Worm (Caenorhabditis elegans): ENCODE data around the gene C16C8.27.
"Not testable (repeated sequence)": the region's sequence is repeated elsewhere in the genome, so short reads cannot be mapped to it uniquely, and the experiment has no call there.

C16C8.27 gene

DNA sequence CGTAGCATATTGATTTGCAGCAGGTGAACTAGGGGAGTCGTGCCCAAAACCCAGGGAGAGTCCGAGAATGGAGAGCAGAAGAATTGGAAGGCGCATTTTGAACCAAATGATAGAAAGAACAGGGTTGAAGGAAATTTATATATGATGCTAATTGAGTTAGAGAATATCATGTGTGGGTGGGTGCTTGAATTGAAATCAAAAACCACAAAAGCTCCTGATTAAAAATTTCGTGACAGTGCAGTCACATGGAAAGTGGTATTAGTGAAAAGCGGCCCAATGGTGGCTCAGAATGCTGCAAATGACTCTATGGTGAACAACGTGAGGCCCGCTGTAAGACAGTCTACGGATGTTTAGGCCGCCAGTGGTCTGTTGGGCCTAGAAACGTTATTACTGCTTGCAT is 20.1 kb downstream of the C16C8.27 start, which contains the start of gene C16C8.8:
TSS of gene C16C8.8 (minus strand) at position 101 of the 400 bp plus-strand sequence.
- no peak for TF ChIP-seq skn-1 (tag; optimal IDR thresholded peaks at IDR 0.05)
- no peak for TF ChIP-seq jun-1 (tag; optimal IDR thresholded peaks at IDR 0.05)
- no peak for TF ChIP-seq nhr-67 (tag; optimal IDR thresholded peaks at IDR 0.05)
- TF ChIP-seq egl-5 (tag; optimal IDR thresholded peaks at IDR 0.05) = no peak

- TF ChIP-seq lin-39 (tag; optimal IDR thresholded peaks at IDR 0.05) (no peak), pqm-1 (tag; optimal IDR thresholded peaks at IDR 0.05) (no peak), ceh-16 (tag; optimal IDR thresholded peaks at IDR 0.05) (no peak), fkh-10 (GFP tag; optimal IDR thresholded peaks at IDR 0.05) (no peak), ztf-11 (tag; optimal IDR thresholded peaks at IDR 0.05) (no peak), nhr-28 (tag; optimal IDR thresholded peaks at IDR 0.05) (no peak), nhr-12 (tag; optimal IDR thresholded peaks at IDR 0.05) (no peak), ceh-28 (tag; optimal IDR thresholded peaks at IDR 0.05) (no peak), tbx-2 (tag; optimal IDR thresholded peaks at IDR 0.05) (no peak), jun-1 (tag; optimal IDR thresholded peaks at IDR 0.05) (no peak), fos-1 (tag; optimal IDR thresholded peaks at IDR 0.05) (no peak), elt-2 (tag; optimal IDR thresholded peaks at IDR 0.05) (no peak), ceh-9 (tag; optimal IDR thresholded peaks at IDR 0.05) (no peak), eor-1 (tag; optimal IDR thresholded peaks at IDR 0.05) (no peak), mml-1 (tag; optimal IDR thresholded peaks at IDR 0.05) (no peak), nhr-43 (tag; optimal IDR thresholded peaks at IDR 0.05; ENCODE audit: poor library complexity, severe bottlenecking) (no peak), nfya-1 (tag; optimal IDR thresholded peaks at IDR 0.05; ENCODE audit: insufficient read depth) (no peak), sea-2 (GFP tag; optimal IDR thresholded peaks at IDR 0.05) (no peak), egl-27 (tag; optimal IDR thresholded peaks at IDR 0.05) (no peak), nhr-11 (tag; optimal IDR thresholded peaks at IDR 0.05) (no peak)
These were observed 21.6 kb downstream of the C16C8.27 start, which contains the start of gene C16C8.9 for ce11 chrII:3463097-3463496. C16C8.9 (minus strand) TSS chrII:3463197.

ce11 chrII:3464580-3464979 is 23.1 kb downstream of the C16C8.27 start, which contains the start of gene C16C8.10:
C16C8.10 (minus strand) TSS chrII:3464680.
- not testable (repeated sequence) for TF ChIP-seq sea-2 (GFP tag; optimal IDR thresholded peaks at IDR 0.05); ceh-16 (tag; optimal IDR thresholded peaks at IDR 0.05); nhr-28 (tag; optimal IDR thresholded peaks at IDR 0.05)

DNA sequence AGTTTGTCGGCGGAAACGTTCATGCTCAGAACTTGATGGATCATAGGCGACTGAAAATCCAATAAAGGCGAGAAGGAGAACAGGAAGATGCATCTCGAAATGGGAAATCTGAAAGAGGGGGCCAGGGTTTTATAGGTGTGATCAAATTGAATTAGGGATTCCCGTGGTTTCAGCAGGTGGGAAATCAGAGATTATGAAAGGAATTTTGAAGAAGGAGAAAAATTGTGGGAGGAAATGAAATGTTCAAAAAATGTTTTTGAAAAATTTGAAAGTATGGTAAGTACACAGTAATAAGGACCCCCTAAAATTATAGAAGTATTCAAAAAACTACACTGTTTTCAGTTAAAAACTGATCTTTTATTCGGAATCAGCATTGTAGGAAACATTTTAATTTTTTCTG is 29.1 kb downstream of the C16C8.27 start, which contains the start of gene Y49F6B.20:
TSS of gene Y49F6B.20 (minus strand) at position 101 of the 400 bp plus-strand sequence.
- TF ChIP-seq elt-2 (tag; optimal IDR thresholded peaks at IDR 0.05) (no peak), ceh-16 (tag; optimal IDR thresholded peaks at IDR 0.05) (no peak), ztf-4 (tag; optimal IDR thresholded peaks at IDR 0.05) (no peak), R02D3.7 (tag; optimal IDR thresholded peaks at IDR 0.05) (no peak), elt-1 (tag; optimal IDR thresholded peaks at IDR 0.05) (no peak), pha-4 (tag; optimal IDR thresholded peaks at IDR 0.05) (no peak), aly-2 (tag; optimal IDR thresholded peaks at IDR 0.05) (no peak), ZK546.5 (tag; optimal IDR thresholded peaks at IDR 0.05) (no peak), fkh-10 (GFP tag; optimal IDR thresholded peaks at IDR 0.05) (no peak), mml-1 (tag; optimal IDR thresholded peaks at IDR 0.05) (no peak), ama-1 (optimal IDR thresholded peaks at IDR 0.05) (no peak), nhr-12 (tag; optimal IDR thresholded peaks at IDR 0.05) (no peak), eor-1 (tag; optimal IDR thresholded peaks at IDR 0.05) (no peak), nhr-11 (tag; optimal IDR thresholded peaks at IDR 0.05) (no peak), skn-1 (tag; optimal IDR thresholded peaks at IDR 0.05) (no peak), nhr-77 (tag; optimal IDR thresholded peaks at IDR 0.05) (no peak)

DNA sequence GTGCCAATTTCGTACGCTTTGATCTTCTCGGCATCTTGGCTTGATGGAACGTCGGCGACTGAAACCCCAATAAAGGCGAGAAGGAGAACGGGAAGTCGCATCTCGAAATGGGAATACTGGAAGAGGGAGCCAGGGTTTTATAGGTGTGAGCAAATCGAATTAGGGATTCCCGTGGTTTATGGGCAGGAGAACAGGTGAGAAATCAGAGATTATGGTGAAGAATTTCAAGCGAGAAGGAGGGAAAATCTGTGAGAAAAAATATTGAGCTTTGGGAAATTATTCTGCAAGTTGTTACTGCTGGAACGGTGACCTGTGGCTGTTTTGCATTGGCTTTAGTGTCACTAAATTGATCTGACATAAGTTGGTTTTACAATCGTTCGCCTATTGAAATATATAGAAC is 30.1 kb downstream of the C16C8.27 start, which contains the start of gene Y49F6B.13:
TSS of gene Y49F6B.13 (minus strand) at position 101 of the 400 bp plus-strand sequence.
- TF ChIP-seq egl-5 (tag; optimal IDR thresholded peaks at IDR 0.05) (no peak), eor-1 (tag; optimal IDR thresholded peaks at IDR 0.05) (no peak), elt-3 (tag; optimal IDR thresholded peaks at IDR 0.05) (no peak), nhr-23 (tag; optimal IDR thresholded peaks at IDR 0.05) (no peak), mdl-1 (tag; optimal IDR thresholded peaks at IDR 0.05) (no peak), ztf-11 (tag; optimal IDR thresholded peaks at IDR 0.05) (no peak), lsy-12 (tag; optimal IDR thresholded peaks at IDR 0.05) (no peak), ceh-28 (tag; optimal IDR thresholded peaks at IDR 0.05) (no peak), fkh-2 (tag; optimal IDR thresholded peaks at IDR 0.05) (no peak), pqm-1 (tag; optimal IDR thresholded peaks at IDR 0.05) (no peak), nhr-12 (tag; optimal IDR thresholded peaks at IDR 0.05) (no peak), ztf-4 (tag; optimal IDR thresholded peaks at IDR 0.05) (no peak), tbx-2 (tag; optimal IDR thresholded peaks at IDR 0.05) (no peak), unc-62 (GFP tag; optimal IDR thresholded peaks at IDR 0.05) (no peak), ceh-9 (tag; optimal IDR thresholded peaks at IDR 0.05) (no peak), nhr-28 (tag; optimal IDR thresholded peaks at IDR 0.05) (no peak)

All from whole organism, L3 larva.